Fruit fly (Drosophila melanogaster) whole organism: ENCODE measurements around the gene Nha2.

Experiments used
- CG8478 ChIP-seq: fragments of >200 bp; optimal IDR thresholded peaks from 2 replicates; lab custom pipeline; 2018; ENCODE audit warnings: inconsistent platforms
- Dll ChIP-seq: fragments of >200 bp; optimal IDR thresholded peaks from 2 replicates; lab custom pipeline; 2017
- pan ChIP-seq: fragments of >200 bp; optimal IDR thresholded peaks from 2 replicates; lab custom pipeline; 2017
- psq ChIP-seq: fragments of >200 bp; optimal IDR thresholded peaks from 2 replicates; lab custom pipeline; 2017
- usp ChIP-seq: fragments of >200 bp; optimal IDR thresholded peaks from 2 replicates; lab custom pipeline; 2017; ENCODE audit warnings: missing biosample characterization, missing genetic modification characterization, mixed read lengths

DNA sequence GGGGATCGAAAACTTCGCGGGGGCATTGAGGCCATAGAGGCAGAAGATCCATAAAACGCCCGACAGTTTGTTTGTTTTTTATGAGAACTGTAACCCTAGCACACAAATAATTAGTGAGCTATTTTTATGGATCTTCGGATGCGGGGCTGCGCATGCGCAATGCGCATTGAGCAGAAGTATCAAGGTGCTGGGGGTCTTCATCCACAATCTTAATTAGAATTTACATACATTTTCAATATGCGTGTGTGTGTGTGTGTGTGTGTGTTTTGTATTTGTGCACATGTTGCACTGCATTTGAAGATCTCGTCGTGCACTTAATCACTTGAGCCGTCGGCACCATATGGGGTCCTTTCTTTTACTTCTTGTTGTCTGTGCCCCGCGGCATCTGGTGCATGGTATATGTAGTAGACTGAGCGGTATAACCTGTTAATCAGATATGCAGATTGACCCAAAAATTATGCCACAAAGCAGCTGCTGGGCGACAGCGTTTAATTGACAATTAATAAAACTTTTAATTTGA, 44.5 kb upstream of the Nha2 start:
- no peak for TF ChIP-seq psq (lab: Kevin White, UChicago)
- TF ChIP-seq pan (lab: Kevin White, UChicago) = no peak
- TF ChIP-seq CG8478 (lab: Kevin White, UChicago) = no peak
- TF ChIP-seq Dll (lab: Kevin White, UChicago) = no peak
- TF ChIP-seq usp = no peak
